Worm (Caenorhabditis elegans) whole organism, young adult: ENCODE results near the gene vglu-2.
A peak's percentile ranks its signal among the peaks of the same experiment; 100 is the strongest.

Experiments used
- B0035.1 ChIP-seq: sonication (generic microtip); optimal IDR thresholded peaks from 2 replicates; lab custom pipeline; 2016; ENCODE audit warnings: missing genetic modification characterization, mild to moderate bottlenecking, missing compliant biosample characterization, missing genotype, missing genetic modification reagents
- B0336.3 ChIP-seq: fragments of 200-800 bp; sonication (Bioruptor generic); IDR thresholded peaks from 2 replicates; pipeline ENCODE4 v1.3.6; 2022; ENCODE audit warnings: missing genetic modification characterization, missing compliant biosample characterization
- C06A6.2 ChIP-seq: fragments of 200-800 bp; sonication (Bioruptor generic); conservative IDR thresholded peaks from 2 replicates; pipeline ENCODE4 v1.3.6; 2022; ENCODE audit warnings: missing genetic modification characterization, missing compliant biosample characterization
- F10E7.11 ChIP-seq: sonication (generic microtip); optimal IDR thresholded peaks from 2 replicates; lab custom pipeline; 2017; ENCODE audit warnings: mild to moderate bottlenecking, missing genetic modification characterization, moderate library complexity, missing compliant biosample characterization
- F22D6.2 ChIP-seq: sonication (generic microtip); optimal IDR thresholded peaks from 2 replicates; lab custom pipeline; 2016; ENCODE audit warnings: mild to moderate bottlenecking, missing genetic modification characterization, missing compliant biosample characterization
- F37B4.10 ChIP-seq: fragments of 200-800 bp; sonication (Bioruptor generic); IDR thresholded peaks from 2 replicates; pipeline ENCODE4 v1.3.6; 2022; ENCODE audit warnings: missing genetic modification characterization, missing compliant biosample characterization
- F55B11.4 ChIP-seq: sonication (generic microtip); optimal IDR thresholded peaks from 2 replicates; lab custom pipeline; 2016; ENCODE audit warnings: missing compliant biosample characterization, missing genetic modification characterization, borderline replicate concordance; ENCODE audit not compliant: insufficient read depth
- F57A8.1 ChIP-seq: fragments of 200-800 bp; sonication (Bioruptor generic); optimal IDR thresholded peaks from 2 replicates; lab custom pipeline; 2018; ENCODE audit warnings: mild to moderate bottlenecking, missing genetic modification characterization, moderate library complexity, missing compliant biosample characterization
- K12H6.12 ChIP-seq: fragments of 200-800 bp; sonication (Bioruptor generic); optimal IDR thresholded peaks from 2 replicates; lab custom pipeline; 2018; ENCODE audit warnings: mild to moderate bottlenecking, missing genetic modification characterization, missing compliant biosample characterization
- T07F8.4 ChIP-seq: sonication (generic microtip); optimal IDR thresholded peaks from 2 replicates; lab custom pipeline; 2016; ENCODE audit warnings: mild to moderate bottlenecking, missing genetic modification characterization, moderate library complexity, missing compliant biosample characterization
- akir-1 ChIP-seq: fragments of 200-800 bp; sonication (Bioruptor generic); optimal IDR thresholded peaks from 2 replicates; lab custom pipeline; 2018; ENCODE audit warnings: mild to moderate bottlenecking, missing genetic modification characterization, moderate library complexity, missing compliant biosample characterization
- athp-1 ChIP-seq: sonication (generic microtip); optimal IDR thresholded peaks from 2 replicates; lab custom pipeline; 2017; ENCODE audit warnings: mild to moderate bottlenecking, missing genetic modification characterization, missing compliant biosample characterization
- attf-3 ChIP-seq: fragments of 200-800 bp; sonication (Bioruptor generic); conservative IDR thresholded peaks from 2 replicates; pipeline ENCODE4 v1.3.6; 2022; ENCODE audit warnings: missing genetic modification reagents, missing genetic modification characterization, missing compliant biosample characterization
- cebp-2 ChIP-seq: fragments of 200-800 bp; sonication (Bioruptor generic); IDR thresholded peaks from 2 replicates; pipeline ENCODE4 v1.3.6; 2022; ENCODE audit warnings: missing genetic modification characterization, missing compliant biosample characterization
- ceh-79 ChIP-seq: sonication (generic microtip); optimal IDR thresholded peaks from 2 replicates; lab custom pipeline; 2017; ENCODE audit warnings: mild to moderate bottlenecking, missing genetic modification characterization, missing compliant biosample characterization
- ceh-91 ChIP-seq: fragments of 200-800 bp; sonication (Bioruptor generic); IDR thresholded peaks from 2 replicates; pipeline ENCODE4 v1.3.6; 2022; ENCODE audit warnings: missing genetic modification reagents, missing genetic modification characterization, missing compliant biosample characterization
- dox-1 ChIP-seq: fragments of 200-800 bp; sonication (Bioruptor generic); IDR thresholded peaks from 2 replicates; pipeline ENCODE4 v1.3.6; 2022; ENCODE audit warnings: missing genetic modification reagents, missing genetic modification characterization, missing compliant biosample characterization
- dpl-1 ChIP-seq: fragments of 150-350 bp; optimal IDR thresholded peaks from 2 replicates; lab custom pipeline; 2014; ENCODE audit warnings: missing biosample characterization, missing genetic modification reagents, missing genetic modification characterization
- efl-1 ChIP-seq: fragments of 150-350 bp; optimal IDR thresholded peaks from 2 replicates; lab custom pipeline; 2014; ENCODE audit warnings: missing biosample characterization, missing genetic modification reagents, missing genetic modification characterization
- egrh-3 ChIP-seq: fragments of 200-800 bp; sonication (Bioruptor generic); IDR thresholded peaks from 2 replicates; pipeline ENCODE4 v1.3.6; 2022; ENCODE audit warnings: missing genetic modification reagents, missing genetic modification characterization, missing compliant biosample characterization
- ekl-4 ChIP-seq: fragments of 200-800 bp; sonication (Bioruptor generic); IDR thresholded peaks from 2 replicates; pipeline ENCODE4 v1.3.6; 2022; ENCODE audit warnings: missing genetic modification reagents, missing genetic modification characterization, missing compliant biosample characterization
- gei-17 ChIP-seq: fragments of 200-800 bp; sonication (Bioruptor generic); optimal IDR thresholded peaks from 2 replicates; lab custom pipeline; 2018; ENCODE audit warnings: mild to moderate bottlenecking, missing genetic modification characterization, missing compliant biosample characterization
- hmg-20 ChIP-seq: fragments of 200-800 bp; sonication (Bioruptor generic); IDR thresholded peaks from 2 replicates; pipeline ENCODE4 v1.3.6; 2022; ENCODE audit warnings: missing genetic modification reagents, missing genetic modification characterization, missing compliant biosample characterization
- lin-26 ChIP-seq: fragments of 200-800 bp; sonication (Bioruptor generic); IDR thresholded peaks from 2 replicates; pipeline ENCODE4 v1.3.6; 2022; ENCODE audit warnings: missing genetic modification reagents, missing genetic modification characterization, missing compliant biosample characterization
- lin-35 ChIP-seq, 3 experiments: fragments of 150-350 bp in 2 of 3; sonication (generic microtip) in 1 of 3; optimal IDR thresholded peaks; 2 replicates each; lab custom pipeline; 2014 to 2018; ENCODE audit warnings: missing biosample characterization in 3 of 3, missing genetic modification characterization in 3 of 3, missing genetic modification reagents in 3 of 3
- lsl-1 ChIP-seq: fragments of 200-800 bp; sonication (Bioruptor generic); optimal IDR thresholded peaks from 2 replicates; lab custom pipeline; 2018; ENCODE audit warnings: mild to moderate bottlenecking, missing genetic modification characterization, moderate library complexity, missing compliant biosample characterization
- nhr-179 ChIP-seq: sonication (generic microtip); optimal IDR thresholded peaks from 2 replicates; lab custom pipeline; 2016; ENCODE audit warnings: mild to moderate bottlenecking, missing genetic modification characterization, missing compliant biosample characterization
- nhr-27 ChIP-seq: fragments of 200-800 bp; sonication (Bioruptor generic); optimal IDR thresholded peaks from 2 replicates; lab custom pipeline; 2018; ENCODE audit warnings: mild to moderate bottlenecking, missing genetic modification characterization, moderate library complexity, missing compliant biosample characterization
- pbrm-1 ChIP-seq: fragments of 200-800 bp; sonication (Bioruptor generic); IDR thresholded peaks from 2 replicates; pipeline ENCODE4 v1.3.6; 2022; ENCODE audit warnings: missing genetic modification reagents, missing genetic modification characterization, missing compliant biosample characterization
- rec-8 ChIP-seq, 2 experiments: sonication (generic microtip); optimal IDR thresholded peaks; 2 replicates each; lab custom pipeline; 2016; ENCODE audit warnings: mild to moderate bottlenecking in 2 of 2, missing genetic modification characterization in 2 of 2, missing genetic modification reagents in 2 of 2, missing genotype in 2 of 2, missing biosample characterization in 1 of 2, missing compliant biosample characterization in 1 of 2, moderate library complexity in 1 of 2
- snpc-3.4 ChIP-seq: sonication (generic microtip); optimal IDR thresholded peaks from 2 replicates; lab custom pipeline; 2017; ENCODE audit warnings: missing genetic modification characterization, mild to moderate bottlenecking, missing compliant biosample characterization, antibody characterized with exemption, moderate library complexity, missing genotype, missing genetic modification reagents
- zfh-2 ChIP-seq: fragments of 200-800 bp; sonication (Bioruptor generic); conservative IDR thresholded peaks from 2 replicates; pipeline ENCODE4 v1.3.6; 2022; ENCODE audit warnings: missing genetic modification reagents, missing genetic modification characterization, missing compliant biosample characterization
- zim-3 ChIP-seq: sonication (generic microtip); optimal IDR thresholded peaks from 2 replicates; lab custom pipeline; 2017; ENCODE audit warnings: mild to moderate bottlenecking, missing genetic modification characterization, moderate library complexity, missing compliant biosample characterization
- ztf-25 ChIP-seq: fragments of 200-800 bp; sonication (Bioruptor generic); IDR thresholded peaks from 2 replicates; pipeline ENCODE4 v1.3.6; 2022; ENCODE audit warnings: missing genetic modification reagents, missing genetic modification characterization, missing compliant biosample characterization
- ztf-3 ChIP-seq: fragments of 200-800 bp; sonication (Bioruptor generic); optimal IDR thresholded peaks from 2 replicates; lab custom pipeline; 2018; ENCODE audit warnings: mild to moderate bottlenecking, missing genetic modification characterization, missing compliant biosample characterization
- ztf-6 ChIP-seq: fragments of 200-800 bp; sonication (Bioruptor generic); IDR thresholded peaks from 2 replicates; pipeline ENCODE4 v1.3.6; 2022; ENCODE audit warnings: missing genetic modification reagents, missing genetic modification characterization, missing compliant biosample characterization

Gene vglu-2

ce11 chrIII:10270778-10271307, 24.1 kb upstream of the vglu-2 start, which contains the start of gene cnk-1 (continued):
- TF ChIP-seq B0035.1 (tag; lab: Kevin White, UChicago) = peak; percentile 39
- TF ChIP-seq B0336.3 (GFP tag; lab: Robert Waterston, UW) = peak; percentile 84
- TF ChIP-seq F57A8.1 (GFP tag; lab: Kevin White, UChicago) = no peak
- TF ChIP-seq F37B4.10 (GFP tag; lab: Robert Waterston, UW) = peak; percentile 94; the same call in 1 of the 2 replicates
- TF ChIP-seq zfh-2 (GFP tag; lab: Robert Waterston, UW) = peak; percentile 81
- TF ChIP-seq gei-17 (GFP tag; lab: Kevin White, UChicago) = peak; percentile 26
- peak; percentile 77 for TF ChIP-seq K12H6.12 (tag; lab: Kevin White, UChicago)
- TF ChIP-seq rec-8 (tag; optimal IDR thresholded peaks at IDR 0.05; lab: Kevin White, UChicago) = peak in 1 of 2 experiments; percentile 58
- no peak for TF ChIP-seq ztf-3 (GFP tag; lab: Kevin White, UChicago)
- TF ChIP-seq akir-1 (GFP tag; lab: Kevin White, UChicago) = peak; percentile 60
- peak; percentile 76 for TF ChIP-seq zim-3 (tag; lab: Kevin White, UChicago)
- TF ChIP-seq T07F8.4 (tag; lab: Kevin White, UChicago) = peak; percentile 7
- peak; percentile 88 for TF ChIP-seq ztf-6 (GFP tag; lab: Robert Waterston, UW)
- TF ChIP-seq lin-26 (GFP tag; lab: Robert Waterston, UW) = peak; percentile 84
- TF ChIP-seq F10E7.11 (tag; lab: Kevin White, UChicago) = no peak
- peak in 1 of 3 experiments; percentile 29 for TF ChIP-seq lin-35 (GFP tag; optimal IDR thresholded peaks at IDR 0.05; lab: Kevin White, UChicago)
- no peak for TF ChIP-seq nhr-27 (tag; lab: Kevin White, UChicago)
- TF ChIP-seq dpl-1 (GFP tag; lab: Kevin White, UChicago) = no peak
- TF ChIP-seq efl-1 (GFP tag; lab: Kevin White, UChicago) = peak; percentile 17
- TF ChIP-seq nhr-179 (tag; lab: Kevin White, UChicago) = no peak
- peak; percentile 98 for TF ChIP-seq ekl-4
- TF ChIP-seq egrh-3 (GFP tag; lab: Robert Waterston, UW) = peak; percentile 88
- TF ChIP-seq cebp-2 (GFP tag; lab: Robert Waterston, UW) = peak; percentile 94
- TF ChIP-seq F55B11.4 (tag; lab: Kevin White, UChicago) = no peak
- TF ChIP-seq athp-1 (tag; lab: Kevin White, UChicago) = peak; percentile 83
- TF ChIP-seq ceh-79 (tag; lab: Kevin White, UChicago) = no peak
- TF ChIP-seq pbrm-1 (GFP tag; lab: Robert Waterston, UW) = peak; percentile 98
- TF ChIP-seq lsl-1 = peak; percentile 68
- no peak for TF ChIP-seq F22D6.2 (tag; lab: Kevin White, UChicago)
- TF ChIP-seq ceh-91 = peak; percentile 95
- peak; percentile 80 for TF ChIP-seq attf-3 (GFP tag; lab: Robert Waterston, UW)
- TF ChIP-seq ztf-25 (GFP tag; lab: Robert Waterston, UW) = peak; percentile 97
- peak; percentile 30 for TF ChIP-seq snpc-3.4 (tag; lab: Kevin White, UChicago)
- peak; percentile 91 for TF ChIP-seq C06A6.2 (GFP tag; lab: Robert Waterston, UW)
- peak; percentile 96 for TF ChIP-seq hmg-20 (GFP tag; lab: Robert Waterston, UW)

- TF ChIP-seq dox-1 (GFP tag; lab: Robert Waterston, UW) (no peak), akir-1 (GFP tag; lab: Kevin White, UChicago) (no peak)
Observed at ce11 chrIII:10271807-10272206, 23.1 kb upstream of the vglu-2 start.
